Worm (Caenorhabditis elegans): ENCODE results near the gene fmo-2.

DNA sequence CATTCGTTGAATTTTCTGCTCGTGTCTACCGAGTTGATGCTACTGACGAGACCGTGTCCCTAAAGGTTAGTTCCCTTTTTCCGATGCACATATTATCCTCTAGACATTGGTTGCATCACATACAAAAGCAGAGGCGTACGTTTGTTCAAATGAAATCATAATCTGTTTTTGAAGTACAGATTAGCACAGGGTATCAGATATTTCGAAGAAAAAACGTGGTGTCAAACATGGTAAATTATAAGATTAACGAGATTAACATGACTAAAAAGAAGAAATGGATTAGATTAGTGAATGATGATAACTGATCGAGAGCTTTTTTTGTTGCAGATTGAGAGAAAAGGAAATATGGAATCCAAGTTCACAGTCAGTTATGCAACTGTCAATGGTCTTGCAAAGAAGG lies 36.5 kb downstream of the fmo-2 start:
- TF ChIP-seq him-1 (tag; optimal IDR thresholded peaks at IDR 0.05) = no peak
- TF ChIP-seq dao-5 (tag; optimal IDR thresholded peaks at IDR 0.05) = no peak

Measured in whole organism, L4/young adult.